Worm (Caenorhabditis elegans): ENCODE data around the gene pid-5.

DNA sequence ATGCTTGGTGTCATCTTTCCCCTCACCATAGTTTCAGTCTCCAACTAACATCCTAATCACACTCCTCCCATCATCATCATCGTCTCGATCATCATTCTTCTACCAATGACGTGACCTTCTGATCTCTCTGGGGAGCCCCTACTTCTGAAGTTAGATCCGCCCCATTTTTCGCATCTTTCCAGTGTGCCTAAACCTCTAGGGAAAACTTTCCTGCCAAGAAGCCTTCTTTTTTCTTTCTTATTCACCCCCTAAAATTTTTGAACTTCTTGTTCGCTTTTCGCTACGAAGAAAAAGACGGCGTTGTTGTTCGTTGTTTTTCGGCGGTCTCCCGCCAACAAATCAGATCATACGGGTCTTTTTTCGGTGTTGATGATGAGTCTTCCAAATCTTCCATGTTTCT is 42.6 kb downstream of the pid-5 start:
- no peak for TF ChIP-seq dao-5 (tag; optimal IDR thresholded peaks at IDR 0.05)
- no peak for TF ChIP-seq W03F9.2 (tag; optimal IDR thresholded peaks at IDR 0.05)
- no peak for TF ChIP-seq him-1 (tag; optimal IDR thresholded peaks at IDR 0.05)

All from whole organism, L4/young adult.